Fruit fly (Drosophila melanogaster) whole organism, embryonic: ENCODE measurements around the gene Rnmt.

ENCODE experiments used
- ATbp ChIP-seq: fragments of 200-800 bp; sonication (Bioruptor generic); optimal IDR thresholded peaks from 2 replicates; lab custom pipeline; 2017; ENCODE audit warnings: missing biosample characterization, mild to moderate bottlenecking, missing genetic modification characterization, missing genetic modification reagents
- CG10321 ChIP-seq: fragments of 200-800 bp; sonication (Bioruptor generic); IDR thresholded peaks from 2 replicates; pipeline ENCODE4 v1.3.6; 2022; ENCODE audit warnings: missing biosample characterization, missing genetic modification characterization
- CG12155 ChIP-seq: fragments of 200-800 bp; sonication (Bioruptor generic); optimal IDR thresholded peaks from 3 replicates; lab custom pipeline; 2016; ENCODE audit warnings: missing biosample characterization, missing genetic modification characterization
- CG12236 ChIP-seq: fragments of 200-800 bp; sonication (Bioruptor generic); optimal IDR thresholded peaks from 2 replicates; lab custom pipeline; 2016; ENCODE audit warnings: missing biosample characterization, missing genetic modification characterization
- CG13624 ChIP-seq: fragments of 200-800 bp; sonication (Bioruptor generic); optimal IDR thresholded peaks from 2 replicates; lab custom pipeline; 2016; ENCODE audit warnings: missing biosample characterization, missing genetic modification characterization
- CG14050 ChIP-seq: fragments of 200-800 bp; sonication (Bioruptor generic); IDR thresholded peaks from 3 replicates; pipeline ENCODE4 v1.3.6; 2022; ENCODE audit warnings: missing biosample characterization, missing genetic modification characterization
- CG15514 ChIP-seq: fragments of 200-800 bp; sonication (Bioruptor generic); optimal IDR thresholded peaks from 3 replicates; lab custom pipeline; 2017; ENCODE audit warnings: missing biosample characterization, missing genetic modification characterization, mild to moderate bottlenecking, moderate library complexity, missing genetic modification reagents
- CG1602 ChIP-seq: fragments of 200-800 bp; sonication (Bioruptor generic); optimal IDR thresholded peaks from 3 replicates; lab custom pipeline; 2016; ENCODE audit warnings: missing biosample characterization, missing genetic modification characterization
- CG16779 ChIP-seq: fragments of 200-800 bp; sonication (Bioruptor generic); IDR thresholded peaks from 2 replicates; pipeline ENCODE4 v1.3.6; 2022; ENCODE audit warnings: missing biosample characterization, missing genetic modification characterization
- CG17829 ChIP-seq: fragments of 200-800 bp; optimal IDR thresholded peaks from 2 replicates; lab custom pipeline; 2019; ENCODE audit warnings: missing biosample characterization, mild to moderate bottlenecking, missing genetic modification characterization, moderate library complexity
- CG2889 ChIP-seq: fragments of 200-800 bp; sonication (Bioruptor generic); IDR thresholded peaks from 3 replicates; pipeline ENCODE4 v1.3.6; 2022; ENCODE audit warnings: missing biosample characterization, missing genetic modification characterization
- CG3163 ChIP-seq: fragments of 200-800 bp; sonication (Bioruptor generic); optimal IDR thresholded peaks from 3 replicates; lab custom pipeline; 2016; ENCODE audit warnings: missing biosample characterization, missing genetic modification characterization
- CG32532 ChIP-seq: fragments of 200-800 bp; sonication (Bioruptor generic); IDR thresholded peaks from 2 replicates; pipeline ENCODE4 v1.3.6; 2022; ENCODE audit warnings: missing biosample characterization, missing genetic modification characterization
- CG32772 ChIP-seq: fragments of 200-800 bp; sonication (Bioruptor generic); IDR thresholded peaks from 2 replicates; pipeline ENCODE4 v1.3.6; 2022; ENCODE audit warnings: missing biosample characterization, missing genetic modification characterization
- CG34422 ChIP-seq: fragments of 200-800 bp; sonication (Bioruptor generic); IDR thresholded peaks from 3 replicates; pipeline ENCODE4 v1.3.6; 2022; ENCODE audit warnings: missing biosample characterization, missing genetic modification characterization
- CG3726 ChIP-seq: fragments of 200-800 bp; sonication (Bioruptor generic); IDR thresholded peaks from 3 replicates; pipeline ENCODE4, ENCODE4 v1.3.6; 2022; ENCODE audit warnings: missing biosample characterization, missing genetic modification characterization
- CG4730 ChIP-seq: fragments of 200-800 bp; sonication (Bioruptor generic); IDR thresholded peaks from 2 replicates; pipeline ENCODE4 v1.3.6; 2022; ENCODE audit warnings: missing biosample characterization, missing genetic modification characterization
- CG6254 ChIP-seq: fragments of 200-800 bp; sonication (Bioruptor generic); optimal IDR thresholded peaks from 3 replicates; lab custom pipeline; 2017; ENCODE audit warnings: mild to moderate bottlenecking, missing biosample characterization, missing genetic modification reagents, missing genetic modification characterization
- CG6689 ChIP-seq: fragments of 200-800 bp; sonication (Bioruptor generic); IDR thresholded peaks from 2 replicates; pipeline ENCODE4 v1.3.6; 2022; ENCODE audit warnings: missing biosample characterization, missing genetic modification characterization
- CG6854 ChIP-seq: fragments of 200-800 bp; sonication (Bioruptor generic); optimal IDR thresholded peaks from 3 replicates; lab custom pipeline; 2017; ENCODE audit warnings: missing biosample characterization, mild to moderate bottlenecking, missing genetic modification characterization
- CG7839 ChIP-seq: fragments of 200-800 bp; sonication (Bioruptor generic); optimal IDR thresholded peaks from 3 replicates; lab custom pipeline; 2018; ENCODE audit warnings: missing biosample characterization, mild to moderate bottlenecking, missing genetic modification characterization, moderate library complexity
- Chrac-16 ChIP-seq: fragments of 200-800 bp; sonication (Bioruptor generic); optimal IDR thresholded peaks from 3 replicates; lab custom pipeline; 2016; ENCODE audit warnings: missing biosample characterization, missing genetic modification characterization
- CoRest ChIP-seq: fragments of 200-800 bp; sonication (Bioruptor generic); optimal IDR thresholded peaks from 3 replicates; lab custom pipeline; 2018; ENCODE audit warnings: missing biosample characterization, mild to moderate bottlenecking, missing genetic modification characterization, moderate library complexity
- Dp ChIP-seq: fragments of 200-800 bp; sonication (Bioruptor generic); optimal IDR thresholded peaks from 2 replicates; lab custom pipeline; 2018; ENCODE audit warnings: missing biosample characterization, mild to moderate bottlenecking, missing genetic modification characterization, moderate library complexity
- HLH3B ChIP-seq: fragments of 200-800 bp; sonication (Bioruptor generic); IDR thresholded peaks from 2 replicates; pipeline ENCODE4 v1.3.6; 2022; ENCODE audit warnings: missing biosample characterization, missing genetic modification characterization
- HLHmδ ChIP-seq: fragments of 200-800 bp; sonication (Bioruptor generic); optimal IDR thresholded peaks from 2 replicates; lab custom pipeline; 2018; ENCODE audit warnings: missing biosample characterization, mild to moderate bottlenecking, missing genetic modification characterization, moderate library complexity
- MTF-1 ChIP-seq: fragments of 200-800 bp; sonication (Bioruptor generic); optimal IDR thresholded peaks from 2 replicates; lab custom pipeline; 2018; ENCODE audit warnings: missing biosample characterization, mild to moderate bottlenecking, missing genetic modification characterization, borderline replicate concordance
- Meics ChIP-seq: fragments of 200-800 bp; sonication (Bioruptor generic); optimal IDR thresholded peaks from 2 replicates; lab custom pipeline; 2017; ENCODE audit warnings: missing biosample characterization, mild to moderate bottlenecking, missing genetic modification characterization
- NC2α ChIP-seq: fragments of 200-800 bp; sonication (Bioruptor generic); optimal IDR thresholded peaks from 2 replicates; lab custom pipeline; 2016; ENCODE audit warnings: missing biosample characterization, missing genetic modification characterization
- Ravus ChIP-seq: fragments of 200-800 bp; sonication (Bioruptor generic); IDR thresholded peaks from 2 replicates; pipeline ENCODE4 v1.3.6; 2022; ENCODE audit warnings: missing biosample characterization, missing genetic modification characterization
- Six4 ChIP-seq: fragments of 200-800 bp; sonication (Bioruptor generic); optimal IDR thresholded peaks from 2 replicates; lab custom pipeline; 2016; ENCODE audit warnings: missing biosample characterization, missing genetic modification characterization
- Stat92E ChIP-seq, 3 experiments: fragments of >200 bp in 2 of 3; fragments of 200-800 bp in 1 of 3; sonication (Bioruptor generic) in 1 of 3; optimal IDR thresholded peaks; 2 replicates each; lab custom pipeline; 2017 to 2019; ENCODE audit warnings: missing biosample characterization in 3 of 3, missing genetic modification characterization in 3 of 3, mild to moderate bottlenecking in 1 of 3, moderate library complexity in 1 of 3
- Taf1 ChIP-seq: fragments of 200-800 bp; sonication (Bioruptor generic); IDR thresholded peaks from 2 replicates; pipeline ENCODE4 v1.3.6; 2022; ENCODE audit warnings: missing biosample characterization, missing genetic modification characterization
- Trl ChIP-seq, 3 experiments: fragments of >200 bp in 2 of 3; fragments of 200-800 bp in 1 of 3; sonication (Bioruptor generic) in 1 of 3; optimal IDR thresholded peaks; 2 replicates in 1 of 3; 3 replicates in 2 of 3; lab custom pipeline; 2016 to 2017; ENCODE audit warnings: missing biosample characterization in 1 of 3, missing genetic modification characterization in 1 of 3
- Usf ChIP-seq: fragments of 200-800 bp; sonication (Bioruptor generic); optimal IDR thresholded peaks from 2 replicates; lab custom pipeline; 2017; ENCODE audit warnings: missing genotype, missing biosample characterization, missing genetic modification characterization
- cas ChIP-seq: fragments of 200-800 bp; sonication (Bioruptor generic); IDR thresholded peaks from 2 replicates; pipeline ENCODE4 v1.3.6; 2022; ENCODE audit warnings: missing biosample characterization, missing genetic modification characterization
- disco-r ChIP-seq: fragments of 200-800 bp; sonication (Bioruptor generic); optimal IDR thresholded peaks from 2 replicates; lab custom pipeline; 2016; ENCODE audit warnings: missing biosample characterization, missing genetic modification characterization
- h ChIP-seq: fragments of >200 bp; optimal IDR thresholded peaks from 2 replicates; lab custom pipeline; 2017
- ham ChIP-seq: fragments of 200-800 bp; sonication (Bioruptor generic); IDR thresholded peaks from 2 replicates; pipeline ENCODE4 v1.3.6; 2022; ENCODE audit warnings: missing biosample characterization, missing genetic modification characterization
- insv ChIP-seq, 2 experiments: fragments of 200-800 bp; sonication (Bioruptor generic); optimal IDR thresholded peaks; 3 replicates each; lab custom pipeline; 2016 to 2018; ENCODE audit warnings: missing biosample characterization in 2 of 2, missing genetic modification characterization in 2 of 2
- otp ChIP-seq: fragments of 200-800 bp; sonication (Bioruptor generic); IDR thresholded peaks from 3 replicates; pipeline ENCODE4, ENCODE4 v1.3.6; 2022; ENCODE audit warnings: missing biosample characterization, missing genetic modification characterization
- p53 ChIP-seq: fragments of 200-800 bp; sonication (Bioruptor generic); optimal IDR thresholded peaks from 2 replicates; lab custom pipeline; 2016; ENCODE audit warnings: missing biosample characterization, missing genetic modification characterization
- pb ChIP-seq: fragments of 200-800 bp; sonication (Bioruptor generic); optimal IDR thresholded peaks from 3 replicates; lab custom pipeline; 2016; ENCODE audit warnings: missing biosample characterization, missing genetic modification characterization
- pho ChIP-seq: fragments of 200-800 bp; sonication (Bioruptor generic); optimal IDR thresholded peaks from 2 replicates; lab custom pipeline; 2016; ENCODE audit warnings: missing biosample characterization, missing genetic modification characterization
- pita ChIP-seq: fragments of 200-800 bp; sonication (Bioruptor generic); optimal IDR thresholded peaks from 2 replicates; lab custom pipeline; 2017; ENCODE audit warnings: missing biosample characterization, mild to moderate bottlenecking, missing genetic modification characterization
- pros ChIP-seq: fragments of 200-800 bp; sonication (Bioruptor generic); optimal IDR thresholded peaks from 3 replicates; lab custom pipeline; 2019; ENCODE audit warnings: missing biosample characterization, mild to moderate bottlenecking, missing genetic modification characterization, moderate library complexity
- slp2 ChIP-seq: fragments of 200-800 bp; sonication (Bioruptor generic); optimal IDR thresholded peaks from 2 replicates; lab custom pipeline; 2016; ENCODE audit warnings: missing biosample characterization, missing genetic modification characterization
- tna ChIP-seq: fragments of 200-800 bp; sonication (Bioruptor generic); IDR thresholded peaks from 2 replicates; pipeline ENCODE4 v1.3.6; 2022; ENCODE audit warnings: missing biosample characterization, missing genetic modification characterization; ENCODE audit not compliant: partially characterized antibody
- tup ChIP-seq: fragments of 200-800 bp; sonication (Bioruptor generic); optimal IDR thresholded peaks from 2 replicates; lab custom pipeline; 2016; ENCODE audit warnings: missing biosample characterization, mild to moderate bottlenecking, missing genetic modification characterization, moderate library complexity
- vnd ChIP-seq: fragments of 200-800 bp; sonication (Bioruptor generic); IDR thresholded peaks from 3 replicates; pipeline ENCODE4 v1.3.6; 2022; ENCODE audit warnings: missing biosample characterization, missing genetic modification characterization; ENCODE audit not compliant: partially characterized antibody
- wdn ChIP-seq: fragments of 200-800 bp; sonication (Bioruptor generic); IDR thresholded peaks from 2 replicates; pipeline ENCODE4 v1.3.6; 2022; ENCODE audit warnings: missing biosample characterization, missing genetic modification characterization

Rnmt gene

dm6 chr2L:15009703-15010102, at the start of gene Rnmt, which contains the start of gene THG (continued):
- peak; percentile 28; the same call in 1 of the 2 replicates for TF ChIP-seq Ravus
- TF ChIP-seq Taf1 (GFP tag; lab: Robert Waterston, UW) = peak; percentile 48; the same call in 1 of the 2 replicates
- no peak for TF ChIP-seq CG10321 (GFP tag; lab: Robert Waterston, UW)
- peak; percentile 86 for TF ChIP-seq CG34422 (GFP tag; lab: Robert Waterston, UW)
- peak; percentile 73 for TF ChIP-seq CG4730 (GFP tag; lab: Robert Waterston, UW)
- TF ChIP-seq Stat92E (GFP tag; optimal IDR thresholded peaks at IDR 0.05; lab: Kevin White, UChicago) = peak in 1 of 3 experiments; percentile 60
- peak; percentile 76 for TF ChIP-seq CG32772 (GFP tag; lab: Robert Waterston, UW)
- TF ChIP-seq NC2α (GFP tag; lab: Kevin White, UChicago) = no peak
- TF ChIP-seq CG1602 = peak; percentile 87
- TF ChIP-seq CG17829 (tag; lab: Kevin White, UChicago) = peak; percentile 85
- TF ChIP-seq HLHmδ (GFP tag; lab: Kevin White, UChicago) = no peak
- TF ChIP-seq pros (GFP tag; lab: Kevin White, UChicago) = no peak
- TF ChIP-seq CG32532 = peak; percentile 91
- TF ChIP-seq tna (GFP tag; lab: Robert Waterston, UW) = peak; percentile 85
- peak; percentile 89 for TF ChIP-seq CoRest (tag; lab: Kevin White, UChicago)
- peak; percentile 46; the same call in 1 of the 2 replicates for TF ChIP-seq ham (GFP tag; lab: Robert Waterston, UW)
- TF ChIP-seq CG3726 (GFP tag; lab: Robert Waterston, UW) = peak; percentile 65; the same call in 2 of the 3 replicates
- peak; percentile 33 for TF ChIP-seq p53
- TF ChIP-seq cas = peak; percentile 80
- TF ChIP-seq Usf (GFP tag; lab: Kevin White, UChicago) = peak; percentile 41
- peak; percentile 56 for TF ChIP-seq CG15514 (GFP tag; lab: Kevin White, UChicago)
- TF ChIP-seq CG13624 (GFP tag; lab: Kevin White, UChicago) = peak; percentile 73
- peak; percentile 89 for TF ChIP-seq CG6689 (GFP tag; lab: Robert Waterston, UW)
- TF ChIP-seq pho (GFP tag; lab: Kevin White, UChicago) = peak; percentile 67
- peak; percentile 71 for TF ChIP-seq Six4 (GFP tag; lab: Kevin White, UChicago)
- peak; percentile 53; the same call in 2 of the 3 replicates for TF ChIP-seq CG14050 (GFP tag; lab: Robert Waterston, UW)
- TF ChIP-seq pb (GFP tag; lab: Kevin White, UChicago) = no peak
- peak; percentile 57 for TF ChIP-seq ATbp (GFP tag; lab: Kevin White, UChicago)
- peak; percentile 82 for TF ChIP-seq HLH3B (GFP tag; lab: Robert Waterston, UW)
- TF ChIP-seq CG12155 (GFP tag; lab: Kevin White, UChicago) = peak; percentile 84
- TF ChIP-seq vnd (GFP tag; lab: Robert Waterston, UW) = peak; percentile 82
- peak; percentile 77 for TF ChIP-seq otp
- no peak for TF ChIP-seq CG6854 (GFP tag; lab: Kevin White, UChicago)
- TF ChIP-seq MTF-1 (GFP tag; lab: Kevin White, UChicago) = no peak
- TF ChIP-seq Dp = peak; percentile 53
- TF ChIP-seq insv (GFP tag; optimal IDR thresholded peaks at IDR 0.05; lab: Kevin White, UChicago) = peak in 1 of 2 experiments; percentile 43
- 0 out of 2 replicates have a peak, but pooled peaks have one; percentile 9 for TF ChIP-seq CG16779 (GFP tag; lab: Robert Waterston, UW)
- no peak for TF ChIP-seq CG12236 (GFP tag; lab: Kevin White, UChicago)
- TF ChIP-seq CG3163 (GFP tag; lab: Kevin White, UChicago) = peak; percentile 16
- peak; percentile 52; the same call in 2 of the 3 replicates for TF ChIP-seq CG2889
- TF ChIP-seq CG6254 (GFP tag; lab: Kevin White, UChicago) = peak; percentile 43
- TF ChIP-seq pita (GFP tag; lab: Kevin White, UChicago) = no peak
- TF ChIP-seq Chrac-16 (GFP tag; lab: Kevin White, UChicago) = peak; percentile 87
- TF ChIP-seq tup = peak; percentile 76
- no peak for TF ChIP-seq h (lab: Kevin White, UChicago)
- TF ChIP-seq disco-r (GFP tag; lab: Kevin White, UChicago) = peak; percentile 13
- TF ChIP-seq Meics = peak; percentile 72
- no peak for TF ChIP-seq Trl (optimal IDR thresholded peaks at IDR 0.05; lab: Kevin White, UChicago)
- TF ChIP-seq Trl (GFP tag; optimal IDR thresholded peaks at IDR 0.05; lab: Kevin White, UChicago) = peak; percentile 69
- TF ChIP-seq wdn (GFP tag; lab: Robert Waterston, UW) = peak; percentile 72
- peak; percentile 75 for TF ChIP-seq CG7839
- TF ChIP-seq slp2 (GFP tag; lab: Kevin White, UChicago) = no peak
